Worm (Caenorhabditis elegans) whole organism, L4 larva: ENCODE measurements around the gene F17E9.4.
A peak's percentile ranks its signal among the peaks of the same experiment; 100 is the strongest.

ENCODE experiments used
- F10B5.3 ChIP-seq: sonication (generic microtip); optimal IDR thresholded peaks from 2 replicates; lab custom pipeline; 2016; ENCODE audit warnings: mild to moderate bottlenecking, missing genetic modification characterization, missing compliant biosample characterization
- F26F4.8 ChIP-seq: fragments of 200-800 bp; sonication (Bioruptor generic); conservative IDR thresholded peaks from 2 replicates; pipeline ENCODE4 v1.3.6; 2022; ENCODE audit warnings: missing genetic modification characterization, missing compliant biosample characterization
- F37D6.2 ChIP-seq: sonication (generic microtip); optimal IDR thresholded peaks from 2 replicates; lab custom pipeline; 2016; ENCODE audit warnings: mild to moderate bottlenecking, missing genetic modification characterization, missing compliant biosample characterization
- F44E2.7 ChIP-seq: fragments of 200-800 bp; sonication (Bioruptor generic); IDR thresholded peaks from 2 replicates; pipeline ENCODE4 v2.1.2; 2022; ENCODE audit warnings: missing genetic modification characterization, missing compliant biosample characterization
- R02D3.7 ChIP-seq: fragments of 150-350 bp; sonication (generic microtip); optimal IDR thresholded peaks from 3 replicates; lab custom pipeline; 2014; ENCODE audit warnings: missing biosample characterization, missing genetic modification characterization
- T20F7.1 ChIP-seq: fragments of 200-800 bp; sonication (Bioruptor generic); optimal IDR thresholded peaks from 2 replicates; lab custom pipeline; 2018; ENCODE audit warnings: mild to moderate bottlenecking, missing genetic modification characterization, missing compliant biosample characterization
- Y105C5A.15 ChIP-seq: fragments of 200-800 bp; sonication (Bioruptor generic); IDR thresholded peaks from 2 replicates; pipeline ENCODE4 v1.3.6; 2022; ENCODE audit warnings: missing genetic modification characterization, missing compliant biosample characterization
- Y48G9A.11 ChIP-seq: fragments of 200-800 bp; sonication (Bioruptor generic); IDR thresholded peaks from 2 replicates; pipeline ENCODE4 v1.3.6; 2022; ENCODE audit warnings: missing genetic modification reagents, missing genetic modification characterization, missing compliant biosample characterization
- Y5F2A.4 ChIP-seq: fragments of 200-800 bp; sonication (Bioruptor generic); optimal IDR thresholded peaks from 2 replicates; lab custom pipeline; 2018; ENCODE audit warnings: mild to moderate bottlenecking, missing genetic modification characterization, missing compliant biosample characterization
- ZK337.2 ChIP-seq: fragments of 200-800 bp; sonication (Bioruptor generic); IDR thresholded peaks from 2 replicates; pipeline ENCODE4 v1.3.6; 2022; ENCODE audit warnings: missing genetic modification reagents, missing genetic modification characterization, missing compliant biosample characterization
- aha-1 ChIP-seq: fragments of 150-350 bp; peaks from one replicate; lab custom pipeline; 2014; ENCODE audit warnings: missing biosample characterization, missing genetic modification characterization
- aly-2 ChIP-seq: sonication (generic microtip); optimal IDR thresholded peaks from 2 replicates; lab custom pipeline; 2018; ENCODE audit warnings: missing biosample characterization, missing genetic modification characterization
- attf-4 ChIP-seq: sonication (generic microtip); optimal IDR thresholded peaks from 3 replicates; lab custom pipeline; 2017; ENCODE audit warnings: missing biosample characterization, missing genetic modification characterization
- ceh-32 ChIP-seq: sonication (generic microtip); optimal IDR thresholded peaks from 2 replicates; lab custom pipeline; 2016; ENCODE audit warnings: mild to moderate bottlenecking, missing genetic modification characterization, missing compliant biosample characterization; ENCODE audit not compliant: poor library complexity
- ceh-82 ChIP-seq: sonication (generic microtip); optimal IDR thresholded peaks from 2 replicates; lab custom pipeline; 2017; ENCODE audit warnings: missing biosample characterization, missing genetic modification characterization
- ces-1 ChIP-seq: fragments of 150-350 bp; sonication (generic microtip); optimal IDR thresholded peaks from 4 replicates; lab custom pipeline; 2014; ENCODE audit warnings: missing biosample characterization, missing genetic modification reagents, missing genetic modification characterization
- cey-2 ChIP-seq: sonication (generic microtip); optimal IDR thresholded peaks from 3 replicates; lab custom pipeline; 2017; ENCODE audit warnings: missing genetic modification characterization, mild to moderate bottlenecking, missing compliant biosample characterization, antibody characterized with exemption, borderline replicate concordance; ENCODE audit not compliant: insufficient read depth
- daf-16 ChIP-seq, 3 experiments: sonication (generic microtip); optimal IDR thresholded peaks; 2 replicates each; lab custom pipeline; 2016 to 2017; ENCODE audit warnings: missing genetic modification characterization in 3 of 3, missing genetic modification reagents in 3 of 3, mild to moderate bottlenecking in 2 of 3, missing compliant biosample characterization in 2 of 3, missing biosample characterization in 1 of 3, moderate library complexity in 1 of 3
- dve-1 ChIP-seq: sonication (generic microtip); optimal IDR thresholded peaks from 2 replicates; lab custom pipeline; 2017; ENCODE audit warnings: antibody characterized with exemption, mild to moderate bottlenecking, missing genetic modification characterization, missing compliant biosample characterization; ENCODE audit not compliant: insufficient read depth
- egl-27 ChIP-seq: sonication (generic microtip); optimal IDR thresholded peaks from 3 replicates; lab custom pipeline; 2017; ENCODE audit warnings: missing biosample characterization, missing genetic modification reagents, missing genetic modification characterization
- fkh-10 ChIP-seq: fragments of 150-350 bp; optimal IDR thresholded peaks from 2 replicates; lab custom pipeline; 2014; ENCODE audit warnings: missing biosample characterization, missing genetic modification reagents, missing genetic modification characterization
- hif-1 ChIP-seq, 2 experiments: sonication (generic microtip); optimal IDR thresholded peaks; 2 replicates each; lab custom pipeline; 2016 to 2017; ENCODE audit warnings: missing compliant biosample characterization in 2 of 2, missing genetic modification characterization in 2 of 2, missing genetic modification reagents in 2 of 2, missing genotype in 2 of 2, mild to moderate bottlenecking in 1 of 2
- hlh-11 ChIP-seq: fragments of 200-800 bp; sonication (Bioruptor generic); optimal IDR thresholded peaks from 2 replicates; lab custom pipeline; 2018; ENCODE audit warnings: mild to moderate bottlenecking, missing genetic modification characterization, missing compliant biosample characterization
- hlh-30 ChIP-seq: sonication (generic microtip); optimal IDR thresholded peaks from 2 replicates; lab custom pipeline; 2017; ENCODE audit warnings: antibody characterized with exemption, mild to moderate bottlenecking, missing genetic modification characterization, missing compliant biosample characterization; ENCODE audit not compliant: insufficient read depth
- jun-1 ChIP-seq: fragments of 150-350 bp; optimal IDR thresholded peaks from 2 replicates; lab custom pipeline; 2014; ENCODE audit warnings: missing biosample characterization, missing genetic modification reagents, missing genetic modification characterization
- lin-1 ChIP-seq: fragments of 200-800 bp; sonication (Bioruptor generic); IDR thresholded peaks from 2 replicates; pipeline ENCODE4 v1.3.6; 2022; ENCODE audit warnings: missing genetic modification reagents, missing genetic modification characterization, missing compliant biosample characterization
- lin-13 ChIP-seq: fragments of 150-350 bp; optimal IDR thresholded peaks from 2 replicates; lab custom pipeline; 2014; ENCODE audit warnings: missing biosample characterization, missing genetic modification reagents, missing genetic modification characterization
- lin-15B ChIP-seq: fragments of 150-350 bp; sonication (generic microtip); optimal IDR thresholded peaks from 3 replicates; lab custom pipeline; 2014; ENCODE audit warnings: missing biosample characterization, missing genetic modification characterization
- lin-38 ChIP-seq: fragments of 200-800 bp; sonication (Bioruptor generic); IDR thresholded peaks from 2 replicates; pipeline ENCODE4 v1.3.6; 2022; ENCODE audit warnings: missing genetic modification reagents, missing genetic modification characterization, missing compliant biosample characterization
- lir-3 ChIP-seq: sonication (generic microtip); optimal IDR thresholded peaks from 2 replicates; lab custom pipeline; 2016; ENCODE audit warnings: mild to moderate bottlenecking, missing genetic modification characterization, missing compliant biosample characterization
- madf-9 ChIP-seq: fragments of 200-800 bp; sonication (Bioruptor generic); conservative IDR thresholded peaks from 2 replicates; pipeline ENCODE4 v1.3.6; 2022; ENCODE audit warnings: missing genetic modification reagents, missing genetic modification characterization, missing compliant biosample characterization
- mdl-1 ChIP-seq, 2 experiments: fragments of 150-350 bp in 1 of 2; sonication (generic microtip) in 1 of 2; optimal IDR thresholded peaks; 2 replicates each; lab custom pipeline; 2014 to 2017; ENCODE audit warnings: missing biosample characterization in 2 of 2, missing genetic modification characterization in 2 of 2
- mdt-29 ChIP-seq: fragments of 200-800 bp; sonication (Bioruptor generic); IDR thresholded peaks from 2 replicates; pipeline ENCODE4 v1.3.6; 2022; ENCODE audit warnings: missing genetic modification reagents, missing genetic modification characterization, missing compliant biosample characterization
- mxl-3 ChIP-seq: fragments of 200-800 bp; sonication (Bioruptor generic); optimal IDR thresholded peaks from 2 replicates; lab custom pipeline; 2018; ENCODE audit warnings: mild to moderate bottlenecking, missing genetic modification characterization, missing compliant biosample characterization
- nhr-102 ChIP-seq: sonication (generic microtip); optimal IDR thresholded peaks from 2 replicates; lab custom pipeline; 2016; ENCODE audit warnings: mild to moderate bottlenecking, missing genetic modification characterization, moderate library complexity, missing compliant biosample characterization
- nhr-11 ChIP-seq: fragments of 150-350 bp; optimal IDR thresholded peaks from 2 replicates; lab custom pipeline; 2014; ENCODE audit warnings: missing biosample characterization, missing genetic modification characterization
- nhr-25 ChIP-seq: sonication (generic microtip); optimal IDR thresholded peaks from 2 replicates; lab custom pipeline; 2017; ENCODE audit warnings: missing genetic modification characterization, mild to moderate bottlenecking, missing compliant biosample characterization, antibody characterized with exemption, moderate library complexity, borderline replicate concordance; ENCODE audit not compliant: insufficient read depth
- nhr-28 ChIP-seq: fragments of 150-350 bp; optimal IDR thresholded peaks from 2 replicates; lab custom pipeline; 2014; ENCODE audit warnings: missing biosample characterization, missing genetic modification characterization
- nhr-48 ChIP-seq: sonication (generic microtip); optimal IDR thresholded peaks from 2 replicates; lab custom pipeline; 2016; ENCODE audit warnings: mild to moderate bottlenecking, missing genetic modification characterization, missing compliant biosample characterization
- pqm-1 ChIP-seq: sonication (generic microtip); optimal IDR thresholded peaks from 2 replicates; lab custom pipeline; 2017; ENCODE audit warnings: missing biosample characterization, missing genetic modification characterization
- rbr-2 ChIP-seq: sonication (generic microtip); optimal IDR thresholded peaks from 2 replicates; lab custom pipeline; 2016; ENCODE audit warnings: missing genotype, missing genetic modification characterization, missing compliant biosample characterization
- saeg-2 ChIP-seq: fragments of 200-800 bp; sonication (Bioruptor generic); IDR thresholded peaks from 2 replicates; pipeline ENCODE4 v1.3.6; 2022; ENCODE audit warnings: missing genetic modification reagents, missing genetic modification characterization, missing compliant biosample characterization
- skn-1 ChIP-seq: fragments of 150-350 bp; optimal IDR thresholded peaks from 2 replicates; lab custom pipeline; 2014; ENCODE audit warnings: missing biosample characterization, missing genetic modification characterization
- snpc-4 ChIP-seq: fragments of 150-350 bp; optimal IDR thresholded peaks from 2 replicates; lab custom pipeline; 2014; ENCODE audit warnings: missing biosample characterization, missing genetic modification characterization
- tag-97 ChIP-seq: fragments of 200-800 bp; sonication (Bioruptor generic); IDR thresholded peaks from 2 replicates; pipeline ENCODE4 v1.3.6; 2022; ENCODE audit warnings: missing genetic modification characterization, missing compliant biosample characterization
- unc-62 ChIP-seq, 3 experiments: fragments of 150-350 bp in 1 of 3; sonication (generic microtip); optimal IDR thresholded peaks in 2 of 3; peaks in 1 of 3; 1 replicate in 1 of 3; 2 replicates in 2 of 3; lab custom pipeline; 2014 to 2017; ENCODE audit warnings: missing biosample characterization in 3 of 3, missing genetic modification characterization in 3 of 3, missing genetic modification reagents in 3 of 3, missing genotype in 1 of 3
- zfp-2 ChIP-seq: sonication (generic microtip); optimal IDR thresholded peaks from 2 replicates; lab custom pipeline; 2016; ENCODE audit warnings: mild to moderate bottlenecking, missing genetic modification characterization, missing compliant biosample characterization
- zfp-3 ChIP-seq: fragments of 200-800 bp; sonication (Bioruptor generic); conservative IDR thresholded peaks from 2 replicates; pipeline ENCODE4 v1.3.6; 2022; ENCODE audit warnings: missing genetic modification reagents, missing genetic modification characterization, missing compliant biosample characterization
- zip-11 ChIP-seq: fragments of 200-800 bp; sonication (Bioruptor generic); IDR thresholded peaks from 2 replicates; pipeline ENCODE4 v1.3.6; 2022; ENCODE audit warnings: missing genetic modification characterization, missing compliant biosample characterization
- zip-2 ChIP-seq: fragments of 150-350 bp; optimal IDR thresholded peaks from 2 replicates; lab custom pipeline; 2014; ENCODE audit warnings: missing biosample characterization, missing genetic modification characterization

The F17E9.4 gene

DNA sequence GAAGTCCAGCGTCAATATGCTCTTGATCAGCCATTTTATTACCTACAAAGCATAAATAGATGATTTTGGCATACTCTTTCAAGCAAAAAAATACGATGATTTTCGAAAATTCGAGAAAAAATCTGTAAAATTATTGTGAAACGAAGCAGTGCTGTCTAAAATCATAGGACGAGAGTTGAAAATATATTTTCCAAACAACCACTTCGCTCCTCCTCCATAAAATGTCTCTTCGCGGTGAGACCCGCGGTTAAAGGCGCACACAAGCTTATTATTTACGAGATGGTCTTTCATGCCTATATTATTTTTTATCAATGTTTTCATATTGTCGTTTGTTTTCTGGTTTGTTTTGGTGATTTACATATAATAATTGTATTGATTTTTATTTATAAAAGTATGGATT lies 31.1 kb downstream of the F17E9.4 start, which contains the start of gene nap-1 (continued):
- TF ChIP-seq madf-9, result no peak
- peak in 1 of 2 experiments; percentile 40 for TF ChIP-seq hif-1 (tag; optimal IDR thresholded peaks at IDR 0.05; lab: Kevin White, UChicago)
- TF ChIP-seq ces-1 (GFP tag; lab: Kevin White, UChicago), result no peak
- peak; percentile 84 for TF ChIP-seq lin-13 (GFP tag; lab: Kevin White, UChicago)
- TF ChIP-seq Y105C5A.15 (GFP tag; lab: Robert Waterston, UW), result no peak
- peak; percentile 84 for TF ChIP-seq dve-1 (tag; lab: Kevin White, UChicago)
- TF ChIP-seq lin-1 (GFP tag; lab: Robert Waterston, UW), result no peak
- TF ChIP-seq nhr-48 (tag; lab: Kevin White, UChicago), result no peak
- TF ChIP-seq zfp-2, result no peak
- no peak for TF ChIP-seq saeg-2
- TF ChIP-seq nhr-25 (tag; lab: Kevin White, UChicago), result peak; percentile 21
- TF ChIP-seq zfp-3 (GFP tag; lab: Robert Waterston, UW), result no peak
- peak; percentile 2 for TF ChIP-seq nhr-11 (tag; lab: Kevin White, UChicago)
- TF ChIP-seq F26F4.8 (GFP tag; lab: Robert Waterston, UW), result no peak
- no peak for TF ChIP-seq ceh-82 (tag; lab: Kevin White, UChicago)
- no peak for TF ChIP-seq F37D6.2
- peak; percentile 57 for TF ChIP-seq rbr-2
- TF ChIP-seq fkh-10, result peak; percentile 18
- TF ChIP-seq lir-3 (tag; lab: Kevin White, UChicago), result no peak
- peak; percentile 78 for TF ChIP-seq hlh-30 (tag; lab: Kevin White, UChicago)
- peak; percentile 91 for TF ChIP-seq R02D3.7 (tag; lab: Kevin White, UChicago)
- no peak for TF ChIP-seq lin-15B (tag; lab: Kevin White, UChicago)
- TF ChIP-seq mxl-3 (GFP tag; lab: Kevin White, UChicago), result no peak
- no peak for TF ChIP-seq attf-4 (tag; lab: Kevin White, UChicago)
- TF ChIP-seq unc-62 (GFP tag; optimal IDR thresholded peaks at IDR 0.05 in 1 of 2; lab: Kevin White, UChicago), result peak in 1 of 2 experiments; percentile 20
- no peak for TF ChIP-seq unc-62 (tag; optimal IDR thresholded peaks at IDR 0.05; lab: Kevin White, UChicago)
- TF ChIP-seq egl-27 (tag; lab: Kevin White, UChicago), result no peak
- TF ChIP-seq cey-2 (tag; lab: Kevin White, UChicago), result no peak
- TF ChIP-seq daf-16 (GFP tag; optimal IDR thresholded peaks at IDR 0.05; lab: Kevin White, UChicago), result no peak
- TF ChIP-seq daf-16 (tag; optimal IDR thresholded peaks at IDR 0.05; lab: Kevin White, UChicago), result peak; percentile 87
- no peak for TF ChIP-seq zip-11 (GFP tag; lab: Robert Waterston, UW)
- TF ChIP-seq ceh-32 (tag; lab: Kevin White, UChicago), result no peak
- peak; percentile 66 for TF ChIP-seq nhr-28 (tag; lab: Kevin White, UChicago)
- no peak for TF ChIP-seq Y48G9A.11
- peak; percentile 20 for TF ChIP-seq pqm-1 (tag; lab: Kevin White, UChicago)
- no peak for TF ChIP-seq Y5F2A.4 (GFP tag; lab: Kevin White, UChicago)
- no peak for TF ChIP-seq tag-97 (GFP tag; lab: Robert Waterston, UW)
- peak; percentile 58 for TF ChIP-seq lin-38 (GFP tag; lab: Robert Waterston, UW)
- TF ChIP-seq F44E2.7 (GFP tag; lab: Robert Waterston, UW), result no peak
- peak; percentile 59 for TF ChIP-seq hlh-11 (tag; lab: Kevin White, UChicago)
- TF ChIP-seq aly-2 (tag; lab: Kevin White, UChicago), result no peak
- peak in 1 of 2 experiments; percentile 12 for TF ChIP-seq mdl-1 (tag; optimal IDR thresholded peaks at IDR 0.05; lab: Kevin White, UChicago)
- no peak for TF ChIP-seq F10B5.3
- no peak for TF ChIP-seq mdt-29 (GFP tag; lab: Robert Waterston, UW)
- no peak for TF ChIP-seq skn-1
- TF ChIP-seq snpc-4, result no peak
- peak; percentile 73 for TF ChIP-seq T20F7.1
- no peak for TF ChIP-seq jun-1 (tag; lab: Kevin White, UChicago)
- peak; percentile 39 for TF ChIP-seq aha-1
- no peak for TF ChIP-seq zip-2 (tag; lab: Kevin White, UChicago)
- TF ChIP-seq ZK337.2 (GFP tag; lab: Robert Waterston, UW), result no peak
- no peak for TF ChIP-seq nhr-102 (tag; lab: Kevin White, UChicago)
